Worm (Caenorhabditis elegans) whole organism, late embryonic: Measurements from ENCODE around the gene srj-33.

Experiments used
- C08G9.2 ChIP-seq: sonication (generic microtip); optimal IDR thresholded peaks from 2 replicates; lab custom pipeline; 2016; ENCODE audit warnings: mild to moderate bottlenecking, missing genetic modification characterization, moderate library complexity, missing compliant biosample characterization
- F13H6.1 ChIP-seq: sonication (generic microtip); optimal IDR thresholded peaks from 2 replicates; lab custom pipeline; 2016; ENCODE audit warnings: missing genetic modification characterization, missing compliant biosample characterization
- K02D7.2 ChIP-seq: sonication (generic microtip); optimal IDR thresholded peaks from 2 replicates; lab custom pipeline; 2017; ENCODE audit warnings: mild to moderate bottlenecking, missing genetic modification characterization, missing compliant biosample characterization
- K09A11.1 ChIP-seq: sonication (generic microtip); optimal IDR thresholded peaks from 2 replicates; lab custom pipeline; 2017; ENCODE audit warnings: antibody characterized with exemption, mild to moderate bottlenecking, missing genetic modification characterization, missing compliant biosample characterization; ENCODE audit not compliant: insufficient read depth
- T23F11.4 ChIP-seq: fragments of 200-800 bp; sonication (Bioruptor generic); optimal IDR thresholded peaks from 2 replicates; lab custom pipeline; 2018; ENCODE audit warnings: mild to moderate bottlenecking, missing genetic modification characterization, missing compliant biosample characterization
- Y22D7AL.16 ChIP-seq: sonication (generic microtip); optimal IDR thresholded peaks from 2 replicates; lab custom pipeline; 2016; ENCODE audit warnings: missing genetic modification characterization, missing compliant biosample characterization
- ahr-1 ChIP-seq: sonication (generic microtip); optimal IDR thresholded peaks from 2 replicates; lab custom pipeline; 2016; ENCODE audit warnings: missing genetic modification characterization, missing compliant biosample characterization
- ama-1 ChIP-seq: fragments of 150-350 bp; optimal IDR thresholded peaks from 2 replicates; lab custom pipeline; 2014
- ceh-19 ChIP-seq: fragments of 200-800 bp; sonication (Bioruptor generic); optimal IDR thresholded peaks from 2 replicates; lab custom pipeline; 2018; ENCODE audit warnings: mild to moderate bottlenecking, missing genetic modification characterization, missing compliant biosample characterization
- ceh-2 ChIP-seq: sonication (generic microtip); optimal IDR thresholded peaks from 2 replicates; lab custom pipeline; 2016; ENCODE audit warnings: missing genotype, missing genetic modification characterization, missing compliant biosample characterization
- ceh-24 ChIP-seq: sonication (generic microtip); optimal IDR thresholded peaks from 2 replicates; lab custom pipeline; 2016; ENCODE audit warnings: mild to moderate bottlenecking, missing genetic modification characterization, missing compliant biosample characterization
- ceh-30 ChIP-seq: fragments of 150-350 bp; optimal IDR thresholded peaks from 2 replicates; lab custom pipeline; 2014; ENCODE audit warnings: missing biosample characterization, missing genetic modification characterization
- ceh-6 ChIP-seq: fragments of 200-800 bp; sonication (Bioruptor generic); optimal IDR thresholded peaks from 2 replicates; lab custom pipeline; 2018; ENCODE audit warnings: mild to moderate bottlenecking, missing genetic modification characterization, missing compliant biosample characterization
- elt-2 ChIP-seq: sonication (generic microtip); optimal IDR thresholded peaks from 2 replicates; lab custom pipeline; 2016; ENCODE audit warnings: missing genetic modification reagents, missing genetic modification characterization, missing compliant biosample characterization
- ets-4 ChIP-seq: sonication (generic microtip); optimal IDR thresholded peaks from 2 replicates; lab custom pipeline; 2016; ENCODE audit warnings: missing genetic modification characterization, missing compliant biosample characterization
- eyg-1 ChIP-seq: sonication (generic microtip); optimal IDR thresholded peaks from 2 replicates; lab custom pipeline; 2016; ENCODE audit warnings: missing genotype, missing genetic modification characterization, missing compliant biosample characterization
- fkh-10 ChIP-seq: fragments of 150-350 bp; optimal IDR thresholded peaks from 2 replicates; lab custom pipeline; 2014; ENCODE audit warnings: missing biosample characterization, missing genetic modification reagents, missing genetic modification characterization
- hlh-13 ChIP-seq: fragments of 200-800 bp; sonication (Bioruptor generic); optimal IDR thresholded peaks from 2 replicates; lab custom pipeline; 2018; ENCODE audit warnings: mild to moderate bottlenecking, missing genetic modification characterization, missing compliant biosample characterization
- hlh-15 ChIP-seq: sonication (generic microtip); optimal IDR thresholded peaks from 2 replicates; lab custom pipeline; 2016; ENCODE audit warnings: missing genetic modification characterization, missing compliant biosample characterization
- hlh-30 ChIP-seq: sonication (generic microtip); optimal IDR thresholded peaks from 2 replicates; lab custom pipeline; 2017; ENCODE audit warnings: antibody characterized with exemption, missing genetic modification characterization, missing compliant biosample characterization; ENCODE audit not compliant: insufficient read depth
- hlh-6 ChIP-seq: sonication (generic microtip); optimal IDR thresholded peaks from 2 replicates; lab custom pipeline; 2016; ENCODE audit warnings: missing genotype, missing genetic modification characterization, missing compliant biosample characterization
- hlh-8 ChIP-seq: sonication (generic microtip); optimal IDR thresholded peaks from 2 replicates; lab custom pipeline; 2016; ENCODE audit warnings: missing genotype, missing genetic modification characterization, missing compliant biosample characterization
- lin-11 ChIP-seq: fragments of 200-800 bp; sonication (Bioruptor generic); optimal IDR thresholded peaks from 2 replicates; lab custom pipeline; 2018; ENCODE audit warnings: mild to moderate bottlenecking, missing genetic modification characterization, missing compliant biosample characterization
- madf-2 ChIP-seq: sonication (generic microtip); optimal IDR thresholded peaks from 2 replicates; lab custom pipeline; 2017; ENCODE audit warnings: missing genetic modification characterization, missing compliant biosample characterization
- mec-3 ChIP-seq: sonication (generic microtip); optimal IDR thresholded peaks from 2 replicates; lab custom pipeline; 2016; ENCODE audit warnings: borderline replicate concordance, missing genetic modification characterization, missing compliant biosample characterization
- nfya-1 ChIP-seq: sonication (generic microtip); optimal IDR thresholded peaks from 2 replicates; lab custom pipeline; 2017; ENCODE audit warnings: missing genetic modification characterization, mild to moderate bottlenecking, missing compliant biosample characterization, antibody characterized with exemption, moderate library complexity
- nhr-232 ChIP-seq: sonication (generic microtip); optimal IDR thresholded peaks from 2 replicates; lab custom pipeline; 2016; ENCODE audit warnings: missing genetic modification characterization, missing compliant biosample characterization
- npax-4 ChIP-seq: sonication (generic microtip); optimal IDR thresholded peaks from 2 replicates; lab custom pipeline; 2016; ENCODE audit warnings: missing genetic modification characterization, missing compliant biosample characterization
- pag-3 ChIP-seq: sonication (generic microtip); optimal IDR thresholded peaks from 2 replicates; lab custom pipeline; 2016; ENCODE audit warnings: missing compliant biosample characterization, missing genetic modification characterization, borderline replicate concordance
- pat-9 ChIP-seq: fragments of 200-800 bp; sonication (Bioruptor generic); optimal IDR thresholded peaks from 2 replicates; lab custom pipeline; 2018; ENCODE audit warnings: mild to moderate bottlenecking, missing genetic modification characterization, moderate library complexity, missing compliant biosample characterization
- pha-4 ChIP-seq: fragments of 150-350 bp; optimal IDR thresholded peaks from 2 replicates; lab custom pipeline; 2018; ENCODE audit warnings: missing biosample characterization, missing genetic modification reagents, missing genetic modification characterization
- pqm-1 ChIP-seq: sonication (generic microtip); optimal IDR thresholded peaks from 2 replicates; lab custom pipeline; 2016; ENCODE audit warnings: missing genetic modification characterization, missing compliant biosample characterization
- pros-1 ChIP-seq: fragments of 150-350 bp; optimal IDR thresholded peaks from 2 replicates; lab custom pipeline; 2014; ENCODE audit warnings: missing biosample characterization, missing genetic modification reagents, missing genetic modification characterization
- ref-2 ChIP-seq: sonication (generic microtip); optimal IDR thresholded peaks from 2 replicates; lab custom pipeline; 2016; ENCODE audit warnings: missing genetic modification characterization, missing compliant biosample characterization
- rnt-1 ChIP-seq: sonication (generic microtip); optimal IDR thresholded peaks from 2 replicates; lab custom pipeline; 2016; ENCODE audit warnings: missing genetic modification characterization, missing compliant biosample characterization
- tbx-2 ChIP-seq: sonication (generic microtip); optimal IDR thresholded peaks from 2 replicates; lab custom pipeline; 2016; ENCODE audit warnings: missing genetic modification characterization, missing compliant biosample characterization
- tbx-7 ChIP-seq: sonication (generic microtip); optimal IDR thresholded peaks from 2 replicates; lab custom pipeline; 2016; ENCODE audit warnings: missing genotype, missing genetic modification characterization, missing compliant biosample characterization
- ttx-3 ChIP-seq: sonication (generic microtip); optimal IDR thresholded peaks from 2 replicates; lab custom pipeline; 2016; ENCODE audit warnings: missing genetic modification reagents, missing genetic modification characterization, missing compliant biosample characterization
- unc-86 ChIP-seq: sonication (generic microtip); optimal IDR thresholded peaks from 2 replicates; lab custom pipeline; 2016; ENCODE audit warnings: missing genetic modification characterization, missing compliant biosample characterization

Gene srj-33

ce11 chrV:9958231-9958630, 20.9 kb upstream of the srj-33 start, which contains the start of gene anmt-3:
TSS of gene anmt-3 (minus strand) at chrV:9958331.
- TF ChIP-seq nhr-232 (tag; lab: Kevin White, UChicago) (no peak), C08G9.2 (tag; lab: Kevin White, UChicago) (no peak), elt-2 (tag; lab: Kevin White, UChicago) (no peak), ceh-2 (no peak), ttx-3 (tag; lab: Kevin White, UChicago) (no peak), npax-4 (no peak), Y22D7AL.16 (tag; lab: Kevin White, UChicago) (no peak), tbx-7 (tag; lab: Kevin White, UChicago) (no peak), pros-1 (tag; lab: Kevin White, UChicago) (no peak), unc-86 (no peak), ets-4 (tag; lab: Kevin White, UChicago) (no peak), nfya-1 (tag; lab: Kevin White, UChicago) (no peak), ahr-1 (tag; lab: Kevin White, UChicago) (no peak), tbx-2 (tag; lab: Kevin White, UChicago) (no peak), madf-2 (tag; lab: Kevin White, UChicago) (no peak), hlh-6 (no peak), pag-3 (tag; lab: Kevin White, UChicago) (no peak)

ce11 chrV:9952396-9952795, 15.1 kb upstream of the srj-33 start, which contains the start of gene mam-5:
TSS of gene mam-5 (plus strand) at chrV:9952699.
- TF ChIP-seq rnt-1 (no peak), ama-1 (lab: Kevin White, UChicago) (no peak), T23F11.4 (GFP tag; lab: Kevin White, UChicago) (no peak), hlh-8 (tag; lab: Kevin White, UChicago) (no peak), nhr-232 (tag; lab: Kevin White, UChicago) (no peak), pat-9 (tag; lab: Kevin White, UChicago) (no peak), nfya-1 (tag; lab: Kevin White, UChicago) (no peak), ceh-24 (tag; lab: Kevin White, UChicago) (no peak), ahr-1 (tag; lab: Kevin White, UChicago) (no peak), K09A11.1 (tag; lab: Kevin White, UChicago) (no peak), ceh-30 (tag; lab: Kevin White, UChicago) (no peak), eyg-1 (tag; lab: Kevin White, UChicago) (no peak)

DNA sequence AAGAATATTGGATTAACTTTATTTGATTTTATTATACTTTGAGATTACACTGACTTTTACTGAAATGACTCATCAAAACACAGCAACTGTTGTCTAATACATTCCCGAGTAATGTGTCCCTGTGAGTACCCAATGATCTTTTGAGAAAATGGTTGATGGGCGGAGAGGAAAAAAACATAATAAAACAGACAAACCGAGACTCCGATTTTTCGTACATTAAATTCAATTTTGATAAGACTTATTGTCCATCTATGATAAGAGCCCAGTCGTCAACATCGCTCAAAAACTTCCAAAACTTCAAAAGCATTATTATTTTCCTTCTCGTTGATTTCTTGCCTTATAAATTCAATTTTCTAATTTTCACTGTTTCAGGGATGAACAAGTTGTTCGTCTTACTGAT, 13.5 kb upstream of the srj-33 start, which contains the start of gene ttr-46:
Gene ttr-46, plus strand, starts transcription at position 373 of the 400 bp plus-strand sequence.
- TF ChIP-seq ceh-6 (GFP tag; lab: Kevin White, UChicago) (no peak), tbx-2 (tag; lab: Kevin White, UChicago) (no peak), C08G9.2 (tag; lab: Kevin White, UChicago) (no peak), K02D7.2 (tag; lab: Kevin White, UChicago) (no peak), pha-4 (tag; lab: Kevin White, UChicago) (no peak), hlh-30 (tag; lab: Kevin White, UChicago) (no peak), pqm-1 (no peak), ahr-1 (tag; lab: Kevin White, UChicago) (no peak), fkh-10 (GFP tag; lab: Kevin White, UChicago) (no peak), hlh-13 (GFP tag; lab: Kevin White, UChicago) (no peak), F13H6.1 (no peak), ref-2 (tag; lab: Kevin White, UChicago) (no peak), nhr-232 (tag; lab: Kevin White, UChicago) (no peak)

DNA sequence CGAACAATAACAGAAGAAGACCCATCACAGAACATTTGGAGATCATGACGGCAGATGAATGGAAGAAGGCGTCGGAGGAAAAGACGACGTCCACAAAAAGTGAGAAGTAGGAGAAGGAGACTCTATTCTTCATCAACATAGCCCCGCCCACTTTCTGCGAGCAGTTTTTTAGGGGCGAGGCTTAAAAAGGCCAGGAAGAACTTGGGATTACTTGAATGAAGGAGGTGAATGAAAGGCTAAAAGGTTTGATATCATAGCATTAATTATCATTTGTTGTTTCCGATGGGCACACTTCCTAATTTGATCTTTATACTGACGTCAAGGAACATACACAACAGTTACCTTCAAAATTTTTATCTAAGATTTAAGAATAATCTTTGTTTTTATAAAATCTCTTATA, 11.5 kb upstream of the srj-33 start, which contains the start of gene nlp-58:
Gene nlp-58, minus strand, starts transcription at position 101 of the 400 bp plus-strand sequence.
- TF ChIP-seq elt-2 (tag; lab: Kevin White, UChicago) (no peak), ceh-19 (GFP tag; lab: Kevin White, UChicago) (no peak), ets-4 (tag; lab: Kevin White, UChicago) (no peak), hlh-15 (tag; lab: Kevin White, UChicago) (no peak), nhr-232 (tag; lab: Kevin White, UChicago) (no peak), mec-3 (tag; lab: Kevin White, UChicago) (no peak), pros-1 (tag; lab: Kevin White, UChicago) (no peak), lin-11 (no peak), ceh-2 (no peak)
